Fruit fly (Drosophila melanogaster) whole organism, prepupa: Measurements from ENCODE around the gene Cpr64Ab.
A peak's percentile ranks its signal among the peaks of the same experiment; 100 is the strongest.

Experiments
- Blimp-1 ChIP-seq: fragments of 200-800 bp; sonication (Bioruptor generic); optimal IDR thresholded peaks from 3 replicates; lab custom pipeline; 2017; ENCODE audit warnings: missing biosample characterization, missing genetic modification characterization, mild to moderate bottlenecking, moderate library complexity, missing genetic modification reagents
- CG10631 ChIP-seq: fragments of 200-800 bp; sonication (Bioruptor generic); optimal IDR thresholded peaks from 2 replicates; lab custom pipeline; 2016; ENCODE audit warnings: missing biosample characterization, missing genetic modification characterization
- CG11294 ChIP-seq: fragments of 200-800 bp; sonication (Bioruptor generic); IDR thresholded peaks from 2 replicates; pipeline ENCODE4 v1.3.6; 2022; ENCODE audit warnings: missing biosample characterization, missing genetic modification characterization
- CG11762 ChIP-seq: fragments of 200-800 bp; sonication (Bioruptor generic); optimal IDR thresholded peaks from 3 replicates; lab custom pipeline; 2016; ENCODE audit warnings: missing biosample characterization, missing genetic modification characterization; ENCODE audit not compliant: insufficient read depth
- CG11902 ChIP-seq: fragments of 200-800 bp; sonication (Bioruptor generic); optimal IDR thresholded peaks from 3 replicates; lab custom pipeline; 2016; ENCODE audit warnings: missing biosample characterization, missing genetic modification characterization
- CG15336 ChIP-seq: fragments of 200-800 bp; sonication (Bioruptor generic); IDR thresholded peaks from 2 replicates; pipeline ENCODE4 v1.3.6; 2022; ENCODE audit warnings: missing biosample characterization, missing genetic modification characterization
- CG1621 ChIP-seq: fragments of 200-800 bp; sonication (Bioruptor generic); optimal IDR thresholded peaks from 3 replicates; lab custom pipeline; 2018; ENCODE audit warnings: missing biosample characterization, mild to moderate bottlenecking, missing genetic modification characterization
- CG16779 ChIP-seq: fragments of 200-800 bp; sonication (Bioruptor generic); optimal IDR thresholded peaks from 3 replicates; lab custom pipeline; 2017; ENCODE audit warnings: missing biosample characterization, mild to moderate bottlenecking, missing genetic modification characterization
- CG3032 ChIP-seq: fragments of 200-800 bp; optimal IDR thresholded peaks from 2 replicates; lab custom pipeline; 2019; ENCODE audit warnings: missing biosample characterization, mild to moderate bottlenecking, missing genetic modification characterization, moderate library complexity
- CG31627 ChIP-seq: fragments of 200-800 bp; sonication (Bioruptor generic); optimal IDR thresholded peaks from 3 replicates; lab custom pipeline; 2016; ENCODE audit warnings: missing biosample characterization, missing genetic modification characterization
- CG32006 ChIP-seq: fragments of 200-800 bp; sonication (Bioruptor generic); optimal IDR thresholded peaks from 3 replicates; lab custom pipeline; 2017; ENCODE audit warnings: missing biosample characterization, mild to moderate bottlenecking, missing genetic modification characterization
- CG4318 ChIP-seq: fragments of 200-800 bp; sonication (Bioruptor generic); optimal IDR thresholded peaks from 3 replicates; lab custom pipeline; 2017; ENCODE audit warnings: missing biosample characterization, mild to moderate bottlenecking, missing genetic modification characterization
- CG6163 ChIP-seq: fragments of 200-800 bp; sonication (Bioruptor generic); IDR thresholded peaks from 3 replicates; pipeline ENCODE4 v1.3.6; 2022; ENCODE audit warnings: missing biosample characterization, missing genetic modification characterization
- CG6854 ChIP-seq: fragments of 200-800 bp; sonication (Bioruptor generic); optimal IDR thresholded peaks from 2 replicates; lab custom pipeline; 2017; ENCODE audit warnings: missing biosample characterization, mild to moderate bottlenecking, missing genetic modification characterization
- CG7368 ChIP-seq: fragments of 200-800 bp; sonication (Bioruptor generic); optimal IDR thresholded peaks from 3 replicates; lab custom pipeline; 2016; ENCODE audit warnings: missing biosample characterization, missing genetic modification characterization
- CG8119 ChIP-seq: fragments of 200-800 bp; sonication (Bioruptor generic); IDR thresholded peaks from 3 replicates; pipeline ENCODE4 v1.3.6; 2022; ENCODE audit warnings: missing biosample characterization, missing genetic modification characterization
- CG8319 ChIP-seq: fragments of 200-800 bp; sonication (Bioruptor generic); optimal IDR thresholded peaks from 3 replicates; lab custom pipeline; 2016; ENCODE audit warnings: missing biosample characterization, missing genetic modification characterization
- CG8632 ChIP-seq: fragments of 200-800 bp; sonication (Bioruptor generic); optimal IDR thresholded peaks from 3 replicates; lab custom pipeline; 2016; ENCODE audit warnings: missing biosample characterization, missing genetic modification characterization
- CG9139 ChIP-seq: fragments of 200-800 bp; sonication (Bioruptor generic); optimal IDR thresholded peaks from 3 replicates; lab custom pipeline; 2017; ENCODE audit warnings: missing biosample characterization, mild to moderate bottlenecking, missing genetic modification characterization
- Eip75B ChIP-seq: fragments of 200-800 bp; sonication (Bioruptor generic); optimal IDR thresholded peaks from 3 replicates; lab custom pipeline; 2016; ENCODE audit warnings: missing biosample characterization, missing genetic modification characterization
- Eip78C ChIP-seq: fragments of 200-800 bp; sonication (Bioruptor generic); peaks from one replicate; lab custom pipeline; 2016; ENCODE audit warnings: missing biosample characterization, missing genetic modification characterization
- Eip93F ChIP-seq: fragments of 200-800 bp; sonication (Bioruptor generic); optimal IDR thresholded peaks from 2 replicates; lab custom pipeline; 2016; ENCODE audit warnings: missing biosample characterization, mild to moderate bottlenecking, missing genetic modification characterization
- Ets21C ChIP-seq: fragments of 200-800 bp; sonication (Bioruptor generic); optimal IDR thresholded peaks from 3 replicates; lab custom pipeline; 2016; ENCODE audit warnings: missing biosample characterization, missing genetic modification characterization
- Ets96B ChIP-seq: fragments of 200-800 bp; optimal IDR thresholded peaks from 2 replicates; lab custom pipeline; 2019; ENCODE audit warnings: missing biosample characterization, mild to moderate bottlenecking, missing genetic modification characterization, moderate library complexity
- Hr39 ChIP-seq: fragments of 200-800 bp; sonication (Bioruptor generic); optimal IDR thresholded peaks from 2 replicates; lab custom pipeline; 2016; ENCODE audit warnings: missing biosample characterization, missing genetic modification characterization
- Hr4 ChIP-seq: fragments of 200-800 bp; sonication (Bioruptor generic); optimal IDR thresholded peaks from 3 replicates; lab custom pipeline; 2016; ENCODE audit warnings: missing biosample characterization, missing genetic modification characterization
- Lpt ChIP-seq: fragments of 200-800 bp; sonication (Bioruptor generic); optimal IDR thresholded peaks from 3 replicates; lab custom pipeline; 2016; ENCODE audit warnings: missing biosample characterization, missing genetic modification characterization
- Met ChIP-seq: fragments of 200-800 bp; sonication (Bioruptor generic); optimal IDR thresholded peaks from 3 replicates; lab custom pipeline; 2016; ENCODE audit warnings: missing biosample characterization, missing genetic modification characterization
- OdsH ChIP-seq: fragments of 200-800 bp; sonication (Bioruptor generic); optimal IDR thresholded peaks from 3 replicates; lab custom pipeline; 2016; ENCODE audit warnings: missing biosample characterization, missing genetic modification characterization
- Sox102F ChIP-seq: fragments of 200-800 bp; sonication (Bioruptor generic); optimal IDR thresholded peaks from 2 replicates; lab custom pipeline; 2016; ENCODE audit warnings: missing biosample characterization, mild to moderate bottlenecking, missing genetic modification characterization
- Sox14 ChIP-seq: fragments of 200-800 bp; sonication (Bioruptor generic); optimal IDR thresholded peaks from 3 replicates; lab custom pipeline; 2016; ENCODE audit warnings: missing biosample characterization, missing genetic modification characterization
- Sox15 ChIP-seq: fragments of 200-800 bp; sonication (Bioruptor generic); optimal IDR thresholded peaks from 3 replicates; lab custom pipeline; 2016; ENCODE audit warnings: missing biosample characterization, missing genetic modification characterization
- achi ChIP-seq: fragments of 200-800 bp; sonication (Bioruptor generic); optimal IDR thresholded peaks from 3 replicates; lab custom pipeline; 2016; ENCODE audit warnings: missing biosample characterization, missing genetic modification characterization
- acj6 ChIP-seq: fragments of 200-800 bp; sonication (Bioruptor generic); optimal IDR thresholded peaks from 3 replicates; lab custom pipeline; 2016; ENCODE audit warnings: missing biosample characterization, missing genetic modification characterization
- dac ChIP-seq: fragments of 200-800 bp; sonication (Bioruptor generic); optimal IDR thresholded peaks from 2 replicates; lab custom pipeline; 2017; ENCODE audit warnings: missing biosample characterization, mild to moderate bottlenecking, missing genetic modification characterization
- dsx ChIP-seq: fragments of 200-800 bp; optimal IDR thresholded peaks from 3 replicates; lab custom pipeline; 2019; ENCODE audit warnings: missing biosample characterization, mild to moderate bottlenecking, missing genetic modification characterization, moderate library complexity; ENCODE audit not compliant: poor library complexity, severe bottlenecking
- eg ChIP-seq: fragments of 200-800 bp; sonication (Bioruptor generic); IDR thresholded peaks from 3 replicates; pipeline ENCODE4 v1.3.6; 2022; ENCODE audit warnings: missing biosample characterization, missing genetic modification characterization
- esn ChIP-seq: fragments of 200-800 bp; sonication (Bioruptor generic); optimal IDR thresholded peaks from 2 replicates; lab custom pipeline; 2016; ENCODE audit warnings: missing biosample characterization, mild to moderate bottlenecking, missing genetic modification characterization, moderate library complexity
- fd85E ChIP-seq: fragments of 200-800 bp; sonication (Bioruptor generic); optimal IDR thresholded peaks from 3 replicates; lab custom pipeline; 2016; ENCODE audit warnings: missing biosample characterization, missing genetic modification characterization
- fkh ChIP-seq: fragments of 200-800 bp; sonication (Bioruptor generic); optimal IDR thresholded peaks from 3 replicates; lab custom pipeline; 2017; ENCODE audit warnings: missing biosample characterization, mild to moderate bottlenecking, missing genetic modification characterization, moderate library complexity
- lz ChIP-seq: fragments of 200-800 bp; sonication (Bioruptor generic); optimal IDR thresholded peaks from 3 replicates; lab custom pipeline; 2016; ENCODE audit warnings: missing biosample characterization, missing genetic modification characterization
- net ChIP-seq: fragments of 200-800 bp; sonication (Bioruptor generic); optimal IDR thresholded peaks from 3 replicates; lab custom pipeline; 2016; ENCODE audit warnings: missing biosample characterization, missing genetic modification characterization
- pdm3 ChIP-seq: fragments of 200-800 bp; sonication (Bioruptor generic); optimal IDR thresholded peaks from 3 replicates; lab custom pipeline; 2016; ENCODE audit warnings: missing biosample characterization, missing genetic modification characterization
- salr ChIP-seq, 2 experiments: fragments of 200-800 bp; sonication (Bioruptor generic); optimal IDR thresholded peaks; 3 replicates each; lab custom pipeline; 2016 to 2018; ENCODE audit warnings: missing biosample characterization in 2 of 2, missing genetic modification characterization in 2 of 2, mild to moderate bottlenecking in 1 of 2
- svp ChIP-seq: fragments of 200-800 bp; sonication (Bioruptor generic); peaks from one replicate; lab custom pipeline; 2016; ENCODE audit warnings: missing biosample characterization, missing genetic modification characterization
- topi ChIP-seq: fragments of 200-800 bp; sonication (Bioruptor generic); optimal IDR thresholded peaks from 3 replicates; lab custom pipeline; 2016; ENCODE audit warnings: missing biosample characterization, missing genetic modification characterization
- vri ChIP-seq: fragments of 200-800 bp; sonication (Bioruptor generic); optimal IDR thresholded peaks from 3 replicates; lab custom pipeline; 2016; ENCODE audit warnings: missing biosample characterization, mild to moderate bottlenecking, missing genetic modification characterization

The Cpr64Ab gene

DNA sequence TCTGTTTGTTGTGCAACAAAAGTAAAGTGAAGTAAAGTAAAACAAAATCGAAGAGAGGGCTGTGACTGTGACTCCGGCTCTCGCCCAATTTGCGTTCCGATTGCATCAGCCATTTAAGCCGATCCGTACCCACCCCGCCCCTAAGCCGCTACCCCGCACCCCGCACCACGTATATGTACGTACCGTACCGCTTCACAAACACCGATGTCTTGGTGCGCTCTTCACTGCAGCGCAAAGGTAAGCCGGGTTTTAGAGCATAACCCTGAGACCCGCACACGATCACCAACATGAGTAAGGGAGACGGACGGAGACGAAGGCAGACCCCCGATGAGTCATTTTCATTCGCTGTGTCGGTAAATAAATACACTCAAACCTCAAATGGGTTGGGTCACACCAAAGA is 20.9 kb upstream of the Cpr64Ab start:
- no peak for TF ChIP-seq Ets96B (tag; lab: Kevin White, UChicago)
- TF ChIP-seq CG1621, result peak; percentile 22
- TF ChIP-seq, all 60 proteins: peak for 1

DNA sequence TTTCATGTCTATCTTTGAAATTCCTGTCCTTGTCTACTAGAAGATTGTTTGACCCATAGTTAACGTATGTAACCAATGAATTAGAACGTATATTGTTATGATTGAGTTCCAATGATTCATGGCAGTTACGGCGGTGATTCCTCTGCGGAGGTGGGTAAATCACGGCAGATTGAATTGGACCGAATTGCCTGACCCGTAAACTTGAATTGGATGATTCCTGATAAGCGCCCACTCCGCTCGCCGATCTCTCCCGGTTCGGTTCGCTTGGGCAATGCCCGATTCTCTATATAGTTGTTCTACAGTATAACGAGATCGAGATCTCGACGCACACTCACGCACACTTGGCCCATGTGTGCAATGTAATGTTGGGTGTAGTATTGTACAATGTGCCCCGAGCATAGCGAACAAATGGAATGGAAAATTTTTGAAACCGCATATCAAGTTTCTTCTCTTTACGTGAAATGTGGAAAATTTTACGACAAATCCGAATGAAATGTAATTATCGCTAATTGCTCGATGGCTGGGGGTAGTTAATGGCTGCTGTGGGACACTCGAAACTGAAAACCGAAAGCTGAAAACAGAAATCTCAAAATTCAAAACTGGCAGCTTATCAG is 20.2 kb upstream of the Cpr64Ab start:
- TF ChIP-seq Eip78C, result no peak
- no peak for TF ChIP-seq Hr39 (GFP tag; lab: Kevin White, UChicago)
- peak; percentile 96 for TF ChIP-seq svp (GFP tag; lab: Kevin White, UChicago)
- TF ChIP-seq CG11902, result no peak

DNA sequence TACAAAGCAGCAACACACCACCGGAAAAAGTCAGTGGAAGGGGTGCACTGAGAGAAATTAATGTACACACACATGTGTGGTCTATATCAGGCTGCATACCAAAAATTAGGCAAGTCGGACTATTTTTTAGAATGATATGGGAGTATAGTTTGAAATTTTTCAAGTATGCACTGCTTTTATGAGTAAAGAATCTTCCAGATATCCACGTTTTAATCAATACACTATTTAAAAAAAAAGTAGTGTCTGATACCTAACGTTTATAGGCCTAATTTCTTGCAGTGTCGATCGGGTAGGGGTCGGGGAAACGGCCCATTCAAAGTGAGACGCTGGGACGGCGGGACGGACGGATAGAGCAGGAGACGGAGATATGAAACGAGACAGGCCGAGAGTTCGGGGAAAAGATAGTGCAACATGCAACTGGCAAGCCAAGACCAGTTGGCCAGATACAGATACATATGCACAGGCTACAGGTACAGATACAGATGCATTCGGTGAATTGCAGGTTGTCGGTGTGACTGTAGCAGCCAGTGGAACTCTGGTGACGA is 19.1 kb upstream of the Cpr64Ab start:
- TF ChIP-seq CG1621 (peak; percentile 88), Ets21C (GFP tag; lab: Kevin White, UChicago) (no peak), CG6163 (GFP tag; lab: Robert Waterston, UW) (peak; percentile 87), CG11294 (GFP tag; lab: Robert Waterston, UW) (peak; percentile 73), Lpt (GFP tag; lab: Kevin White, UChicago) (peak; percentile 92), Eip75B (GFP tag; lab: Kevin White, UChicago) (peak; percentile 93), Sox15 (GFP tag; lab: Kevin White, UChicago) (peak; percentile 81), CG10631 (peak; percentile 91), CG31627 (GFP tag; lab: Kevin White, UChicago) (peak; percentile 52), CG4318 (GFP tag; lab: Kevin White, UChicago) (peak; percentile 93), CG32006 (peak; percentile 97), Hr4 (GFP tag; lab: Kevin White, UChicago) (peak; percentile 97), net (GFP tag; lab: Kevin White, UChicago) (peak; percentile 89), acj6 (peak; percentile 90), Met (GFP tag; lab: Kevin White, UChicago) (peak; percentile 66), lz (GFP tag; lab: Kevin White, UChicago) (peak; percentile 54), CG8632 (GFP tag; lab: Kevin White, UChicago) (peak; percentile 82), CG3032 (tag; lab: Kevin White, UChicago) (peak; percentile 94), Blimp-1 (GFP tag; lab: Kevin White, UChicago) (no peak), Eip93F (no peak), CG9139 (GFP tag; lab: Kevin White, UChicago) (peak; percentile 87), CG7368 (GFP tag; lab: Kevin White, UChicago) (peak; percentile 88), CG16779 (tag; lab: Kevin White, UChicago) (peak; percentile 86), Sox102F (GFP tag; lab: Kevin White, UChicago) (peak; percentile 39), vri (GFP tag; lab: Kevin White, UChicago) (no peak), CG15336 (peak; percentile 93), svp (GFP tag; lab: Kevin White, UChicago) (peak; percentile 75), salr (GFP tag; optimal IDR thresholded peaks at IDR 0.05; lab: Kevin White, UChicago) (peak; percentile 86 to 92), CG6854 (GFP tag; lab: Kevin White, UChicago) (no peak), pdm3 (GFP tag; lab: Kevin White, UChicago) (peak; percentile 93), achi (peak; percentile 89), CG8319 (GFP tag; lab: Kevin White, UChicago) (peak; percentile 82), OdsH (GFP tag; lab: Kevin White, UChicago) (peak; percentile 94), dsx (GFP tag; lab: Kevin White, UChicago) (peak; percentile 89), fkh (GFP tag; lab: Kevin White, UChicago) (peak; percentile 36), Sox14 (GFP tag; lab: Kevin White, UChicago) (peak; percentile 91), Ets96B (tag; lab: Kevin White, UChicago) (peak; percentile 93), CG8119 (GFP tag; lab: Robert Waterston, UW) (peak; percentile 96), CG11762 (GFP tag; lab: Kevin White, UChicago) (peak; percentile 91), topi (GFP tag; lab: Kevin White, UChicago) (peak; percentile 72), esn (peak; percentile 67), fd85E (GFP tag; lab: Kevin White, UChicago) (peak; percentile 55), eg (GFP tag; lab: Robert Waterston, UW) (peak; percentile 90), dac (GFP tag; lab: Kevin White, UChicago) (peak; percentile 92), Eip78C (peak; percentile 97)
